Fruit fly (Drosophila melanogaster) whole organism, embryonic: ENCODE results near the gene na.

Experiments used
- Atf6 ChIP-seq: fragments of 200-800 bp; sonication (Bioruptor generic); IDR thresholded peaks from 2 replicates; pipeline ENCODE4 v1.3.6; 2022; ENCODE audit warnings: missing biosample characterization, missing genetic modification characterization
- BEAF-32 ChIP-seq: fragments of 200-800 bp; sonication (Bioruptor generic); optimal IDR thresholded peaks from 3 replicates; lab custom pipeline; 2017; ENCODE audit warnings: missing biosample characterization, missing genetic modification characterization, mild to moderate bottlenecking, moderate library complexity, missing genetic modification reagents
- CG11398 ChIP-seq: fragments of 200-800 bp; sonication (Bioruptor generic); optimal IDR thresholded peaks from 2 replicates; lab custom pipeline; 2016; ENCODE audit warnings: missing biosample characterization, missing genetic modification characterization
- CG11560 ChIP-seq: fragments of 200-800 bp; sonication (Bioruptor generic); IDR thresholded peaks from 3 replicates; pipeline ENCODE4 v1.3.6; 2022; ENCODE audit warnings: missing biosample characterization, missing genetic modification characterization
- CG11696 ChIP-seq: fragments of 200-800 bp; sonication (Bioruptor generic); IDR thresholded peaks from 2 replicates; pipeline ENCODE4 v1.3.6; 2022; ENCODE audit warnings: missing biosample characterization, missing genetic modification characterization
- CG12219 ChIP-seq: fragments of 200-800 bp; sonication (Bioruptor generic); optimal IDR thresholded peaks from 3 replicates; lab custom pipeline; 2018; ENCODE audit warnings: missing biosample characterization, mild to moderate bottlenecking, missing genetic modification characterization
- CG12299 ChIP-seq: fragments of 200-800 bp; sonication (Bioruptor generic); optimal IDR thresholded peaks from 2 replicates; lab custom pipeline; 2018; ENCODE audit warnings: missing biosample characterization, mild to moderate bottlenecking, missing genetic modification characterization
- CG14050 ChIP-seq: fragments of 200-800 bp; sonication (Bioruptor generic); IDR thresholded peaks from 3 replicates; pipeline ENCODE4 v1.3.6; 2022; ENCODE audit warnings: missing biosample characterization, missing genetic modification characterization
- CG2116 ChIP-seq: fragments of 200-800 bp; sonication (Bioruptor generic); optimal IDR thresholded peaks from 3 replicates; lab custom pipeline; 2018; ENCODE audit warnings: missing biosample characterization, mild to moderate bottlenecking, missing genetic modification characterization
- CG2712 ChIP-seq: fragments of 200-800 bp; optimal IDR thresholded peaks from 3 replicates; lab custom pipeline; 2019; ENCODE audit warnings: missing biosample characterization, mild to moderate bottlenecking, missing genetic modification characterization, moderate library complexity
- CG3163 ChIP-seq: fragments of 200-800 bp; sonication (Bioruptor generic); optimal IDR thresholded peaks from 3 replicates; lab custom pipeline; 2016; ENCODE audit warnings: missing biosample characterization, missing genetic modification characterization
- CG32767 ChIP-seq: fragments of 200-800 bp; sonication (Bioruptor generic); IDR thresholded peaks from 2 replicates; pipeline ENCODE4 v1.3.6; 2022; ENCODE audit warnings: missing biosample characterization, missing genetic modification characterization
- CG34224 ChIP-seq: fragments of 200-800 bp; sonication (Bioruptor generic); IDR thresholded peaks from 3 replicates; pipeline ENCODE4 v1.3.6; 2022; ENCODE audit warnings: missing biosample characterization, missing genetic modification characterization; ENCODE audit not compliant: partially characterized antibody
- CG4282 ChIP-seq: fragments of 200-800 bp; sonication (Bioruptor generic); optimal IDR thresholded peaks from 2 replicates; lab custom pipeline; 2016; ENCODE audit warnings: missing biosample characterization, missing genetic modification characterization
- CG43689 ChIP-seq: fragments of 200-800 bp; sonication (Bioruptor generic); IDR thresholded peaks from 2 replicates; pipeline ENCODE4 v1.3.6; 2022; ENCODE audit warnings: missing biosample characterization, missing genetic modification characterization
- CG7786 ChIP-seq: fragments of 200-800 bp; sonication (Bioruptor generic); optimal IDR thresholded peaks from 2 replicates; lab custom pipeline; 2016; ENCODE audit warnings: missing biosample characterization, missing genetic modification characterization
- CG9437 ChIP-seq: fragments of 200-800 bp; sonication (Bioruptor generic); optimal IDR thresholded peaks from 2 replicates; lab custom pipeline; 2018; ENCODE audit warnings: missing biosample characterization, mild to moderate bottlenecking, missing genetic modification characterization
- Deaf1 ChIP-seq: fragments of 200-800 bp; optimal IDR thresholded peaks from 3 replicates; lab custom pipeline; 2019; ENCODE audit warnings: missing biosample characterization, mild to moderate bottlenecking, missing genetic modification characterization, moderate library complexity
- Dip3 ChIP-seq: fragments of 200-800 bp; sonication (Bioruptor generic); optimal IDR thresholded peaks from 3 replicates; lab custom pipeline; 2016; ENCODE audit warnings: missing biosample characterization, missing genetic modification characterization
- H2.0 ChIP-seq: fragments of 200-800 bp; sonication (Bioruptor generic); IDR thresholded peaks from 2 replicates; pipeline ENCODE4 v1.3.6; 2022; ENCODE audit warnings: missing biosample characterization, missing genetic modification characterization
- HLHmδ ChIP-seq: fragments of 200-800 bp; sonication (Bioruptor generic); optimal IDR thresholded peaks from 2 replicates; lab custom pipeline; 2018; ENCODE audit warnings: missing biosample characterization, mild to moderate bottlenecking, missing genetic modification characterization, moderate library complexity
- Hmr ChIP-seq: fragments of 200-800 bp; sonication (Bioruptor generic); optimal IDR thresholded peaks from 3 replicates; lab custom pipeline; 2017; ENCODE audit warnings: mild to moderate bottlenecking, missing biosample characterization, missing genetic modification reagents, missing genetic modification characterization
- Lpt ChIP-seq: fragments of >200 bp; optimal IDR thresholded peaks from 2 replicates; lab custom pipeline; 2018; ENCODE audit warnings: missing biosample characterization, missing genetic modification characterization
- NFAT ChIP-seq: fragments of 200-800 bp; sonication (Bioruptor generic); IDR thresholded peaks from 2 replicates; pipeline ENCODE4 v1.3.6; 2022; ENCODE audit warnings: missing biosample characterization, missing genetic modification characterization
- PHDP ChIP-seq: fragments of 200-800 bp; sonication (Bioruptor generic); optimal IDR thresholded peaks from 3 replicates; lab custom pipeline; 2018; ENCODE audit warnings: missing biosample characterization, mild to moderate bottlenecking, missing genetic modification characterization, moderate library complexity
- Six4 ChIP-seq: fragments of 200-800 bp; sonication (Bioruptor generic); optimal IDR thresholded peaks from 2 replicates; lab custom pipeline; 2016; ENCODE audit warnings: missing biosample characterization, missing genetic modification characterization
- Sry-β ChIP-seq: fragments of 200-800 bp; sonication (Bioruptor generic); optimal IDR thresholded peaks from 2 replicates; lab custom pipeline; 2018; ENCODE audit warnings: missing biosample characterization, mild to moderate bottlenecking, missing genetic modification characterization, moderate library complexity
- Stat92E ChIP-seq, 3 experiments: fragments of >200 bp in 2 of 3; fragments of 200-800 bp in 1 of 3; sonication (Bioruptor generic) in 1 of 3; optimal IDR thresholded peaks; 2 replicates each; lab custom pipeline; 2017 to 2019; ENCODE audit warnings: missing biosample characterization in 3 of 3, missing genetic modification characterization in 3 of 3, mild to moderate bottlenecking in 1 of 3, moderate library complexity in 1 of 3
- ab ChIP-seq: fragments of 200-800 bp; sonication (Bioruptor generic); optimal IDR thresholded peaks from 2 replicates; lab custom pipeline; 2016; ENCODE audit warnings: missing biosample characterization, missing genetic modification characterization
- bab2 ChIP-seq: fragments of 200-800 bp; sonication (Bioruptor generic); optimal IDR thresholded peaks from 2 replicates; lab custom pipeline; 2016; ENCODE audit warnings: missing biosample characterization, missing genetic modification characterization
- croc ChIP-seq: fragments of 200-800 bp; sonication (Bioruptor generic); conservative IDR thresholded peaks from 3 replicates; pipeline ENCODE4 v1.3.6; 2022; ENCODE audit warnings: missing biosample characterization, missing genetic modification characterization
- crol ChIP-seq: fragments of 200-800 bp; sonication (Bioruptor generic); IDR thresholded peaks from 2 replicates; pipeline ENCODE4 v1.3.6; 2022; ENCODE audit warnings: missing biosample characterization, missing genetic modification characterization
- danr ChIP-seq: fragments of 200-800 bp; sonication (Bioruptor generic); IDR thresholded peaks from 2 replicates; pipeline ENCODE4 v1.3.6; 2022; ENCODE audit warnings: missing biosample characterization, missing genetic modification characterization
- dati ChIP-seq: fragments of 200-800 bp; sonication (Bioruptor generic); IDR thresholded peaks from 2 replicates; pipeline ENCODE4 v1.3.6; 2022; ENCODE audit warnings: missing biosample characterization, missing genetic modification characterization
- dimm ChIP-seq: fragments of 200-800 bp; sonication (Bioruptor generic); IDR thresholded peaks from 2 replicates; pipeline ENCODE4 v1.3.6; 2022; ENCODE audit warnings: missing biosample characterization, missing genetic modification characterization
- dysf ChIP-seq: fragments of 200-800 bp; sonication (Bioruptor generic); IDR thresholded peaks from 3 replicates; pipeline ENCODE4 v1.3.6; 2022; ENCODE audit warnings: missing biosample characterization, missing genetic modification characterization
- fru ChIP-seq: fragments of >200 bp; optimal IDR thresholded peaks from 2 replicates; lab custom pipeline; 2017
- grau ChIP-seq: fragments of 200-800 bp; optimal IDR thresholded peaks from 3 replicates; lab custom pipeline; 2019; ENCODE audit warnings: missing biosample characterization, mild to moderate bottlenecking, missing genetic modification characterization, moderate library complexity
- jigr1 ChIP-seq: fragments of 200-800 bp; sonication (Bioruptor generic); IDR thresholded peaks from 3 replicates; pipeline ENCODE4 v1.3.6; 2022; ENCODE audit warnings: missing biosample characterization, missing genetic modification characterization
- ken ChIP-seq: fragments of 200-800 bp; sonication (Bioruptor generic); IDR thresholded peaks from 3 replicates; pipeline ENCODE4 v1.3.6; 2022; ENCODE audit warnings: missing biosample characterization, missing genetic modification characterization
- knrl ChIP-seq: fragments of 200-800 bp; sonication (Bioruptor generic); IDR thresholded peaks from 3 replicates; pipeline ENCODE4 v1.3.6; 2022; ENCODE audit warnings: missing biosample characterization, missing genetic modification characterization; ENCODE audit not compliant: partially characterized antibody
- lbe ChIP-seq: fragments of 200-800 bp; sonication (Bioruptor generic); optimal IDR thresholded peaks from 2 replicates; lab custom pipeline; 2016; ENCODE audit warnings: missing biosample characterization, mild to moderate bottlenecking, missing genetic modification characterization
- mam ChIP-seq: fragments of 200-800 bp; sonication (Bioruptor generic); optimal IDR thresholded peaks from 3 replicates; lab custom pipeline; 2016; ENCODE audit warnings: missing biosample characterization, missing genetic modification characterization
- sens ChIP-seq: fragments of 200-800 bp; sonication (Bioruptor generic); peaks from one replicate; lab custom pipeline; 2016; ENCODE audit warnings: missing biosample characterization, missing genetic modification characterization
- sima ChIP-seq: fragments of 200-800 bp; sonication (Bioruptor generic); optimal IDR thresholded peaks from 2 replicates; lab custom pipeline; 2016; ENCODE audit warnings: missing biosample characterization, missing genetic modification characterization
- sqz ChIP-seq: fragments of 200-800 bp; sonication (Bioruptor generic); optimal IDR thresholded peaks from 3 replicates; lab custom pipeline; 2018; ENCODE audit warnings: missing biosample characterization, mild to moderate bottlenecking, missing genetic modification characterization
- sr ChIP-seq: fragments of 200-800 bp; sonication (Bioruptor generic); IDR thresholded peaks from 3 replicates; pipeline ENCODE4 v1.3.6; 2022; ENCODE audit warnings: missing biosample characterization, missing genetic modification characterization
- ssp ChIP-seq: fragments of 200-800 bp; sonication (Bioruptor generic); IDR thresholded peaks from 2 replicates; pipeline ENCODE4 v1.3.6; 2022; ENCODE audit warnings: missing biosample characterization, missing genetic modification characterization
- tna ChIP-seq: fragments of 200-800 bp; sonication (Bioruptor generic); IDR thresholded peaks from 2 replicates; pipeline ENCODE4 v1.3.6; 2022; ENCODE audit warnings: missing biosample characterization, missing genetic modification characterization; ENCODE audit not compliant: partially characterized antibody
- twi ChIP-seq: fragments of 200-800 bp; optimal IDR thresholded peaks from 2 replicates; lab custom pipeline; 2019; ENCODE audit warnings: missing biosample characterization, mild to moderate bottlenecking, missing genetic modification characterization, moderate library complexity
- vvl ChIP-seq: fragments of 200-800 bp; sonication (Bioruptor generic); IDR thresholded peaks from 2 replicates; pipeline ENCODE4 v1.3.6; 2022; ENCODE audit warnings: missing biosample characterization, missing genetic modification characterization

The na gene

DNA sequence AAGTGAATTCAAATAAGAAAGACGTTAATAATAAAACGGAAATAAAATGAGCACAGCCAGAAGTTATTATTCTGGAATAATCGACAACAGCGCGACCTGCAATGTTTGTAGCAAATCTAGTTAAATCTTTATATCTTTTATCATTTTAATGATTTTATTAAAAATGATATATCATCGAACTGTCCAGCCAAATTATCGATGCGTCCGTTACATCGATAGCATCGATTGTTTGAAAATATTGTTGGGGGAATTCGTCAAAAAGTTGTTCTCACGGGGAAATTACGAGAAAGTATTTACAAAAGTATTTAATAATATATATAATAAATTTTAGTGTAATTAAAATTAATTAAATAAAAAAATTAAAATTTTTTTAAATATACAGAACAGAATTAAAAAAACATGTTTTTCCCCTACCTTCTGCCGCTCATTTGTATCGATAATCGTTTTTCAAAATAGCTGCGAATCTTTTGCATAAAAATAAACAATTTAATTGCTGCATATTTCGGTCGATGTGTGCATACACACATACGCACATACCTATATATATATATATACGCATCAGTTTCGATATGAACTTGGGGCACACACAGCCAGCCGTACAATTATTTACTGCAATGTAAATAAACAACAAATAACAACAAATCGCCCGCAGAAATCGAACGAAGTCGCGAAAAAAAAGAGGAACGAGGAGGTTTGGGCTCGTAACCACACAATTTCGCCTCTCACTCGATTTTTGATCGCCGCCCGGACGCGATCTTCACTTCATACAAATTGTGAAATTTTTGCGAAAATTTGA is 23.0 kb upstream of the na start, which contains the start of gene CG32599 (continued):
- TF ChIP-seq BEAF-32 (GFP tag; lab: Kevin White, UChicago) (peak; percentile 64), CG2116 (peak; percentile 46), Dip3 (GFP tag; lab: Kevin White, UChicago) (no peak), CG14050 (GFP tag; lab: Robert Waterston, UW) (0 out of 3 replicates have a peak, but pooled peaks have one; percentile 35), knrl (GFP tag; lab: Robert Waterston, UW) (peak; percentile 64; the same call in 2 of the 3 replicates), tna (GFP tag; lab: Robert Waterston, UW) (peak; percentile 47; the same call in 1 of the 2 replicates), dimm (GFP tag; lab: Robert Waterston, UW) (no peak), CG7786 (no peak), CG4282 (GFP tag; lab: Kevin White, UChicago) (no peak), croc (GFP tag; lab: Robert Waterston, UW) (no peak), Six4 (GFP tag; lab: Kevin White, UChicago) (no peak), crol (GFP tag; lab: Robert Waterston, UW) (no peak), CG32767 (peak; percentile 25; the same call in 1 of the 2 replicates), dysf (GFP tag; lab: Robert Waterston, UW) (no peak), ssp (GFP tag; lab: Robert Waterston, UW) (peak; percentile 72), Stat92E (GFP tag; optimal IDR thresholded peaks at IDR 0.05; lab: Kevin White, UChicago) (no peak), CG2712 (tag; lab: Kevin White, UChicago) (peak; percentile 67), danr (GFP tag; lab: Robert Waterston, UW) (no peak), NFAT (GFP tag; lab: Robert Waterston, UW) (no peak), Atf6 (no peak), Sry-β (GFP tag; lab: Kevin White, UChicago) (no peak), mam (GFP tag; lab: Kevin White, UChicago) (no peak), CG11398 (no peak), lbe (no peak), CG12219 (GFP tag; lab: Kevin White, UChicago) (no peak), vvl (peak; percentile 70), HLHmδ (GFP tag; lab: Kevin White, UChicago) (no peak), Deaf1 (tag; lab: Kevin White, UChicago) (no peak), twi (tag; lab: Kevin White, UChicago) (no peak), sens (peak; percentile 36), ken (no peak), fru (lab: Kevin White, UChicago) (no peak), CG34224 (GFP tag; lab: Robert Waterston, UW) (peak; percentile 54; the same call in 1 of the 3 replicates), sima (GFP tag; lab: Kevin White, UChicago) (no peak), bab2 (no peak), CG9437 (GFP tag; lab: Kevin White, UChicago) (no peak), sr (no peak), CG12299 (tag; lab: Kevin White, UChicago) (no peak), CG3163 (GFP tag; lab: Kevin White, UChicago) (no peak), sqz (no peak), PHDP (tag; lab: Kevin White, UChicago) (peak; percentile 36), CG11560 (tag; lab: Robert Waterston, UW) (no peak), H2.0 (GFP tag; lab: Robert Waterston, UW) (0 out of 2 replicates have a peak, but pooled peaks have one; percentile 32), Lpt (GFP tag; lab: Kevin White, UChicago) (no peak), ab (GFP tag; lab: Kevin White, UChicago) (no peak), Hmr (GFP tag; lab: Kevin White, UChicago) (peak; percentile 38), jigr1 (no peak), CG43689 (no peak), grau (peak; percentile 46), dati (no peak), CG11696 (no peak)
